Worm (Caenorhabditis elegans) whole organism, L2 larva: ENCODE data around the gene arrd-3.

ENCODE experiments used
- F13H6.1 ChIP-seq: sonication (generic microtip); optimal IDR thresholded peaks from 2 replicates; lab custom pipeline; 2016; ENCODE audit warnings: missing genetic modification characterization, missing compliant biosample characterization
- R02D3.7 ChIP-seq: fragments of 150-350 bp; optimal IDR thresholded peaks from 2 replicates; lab custom pipeline; 2014; ENCODE audit warnings: missing biosample characterization, missing genetic modification characterization
- alr-1 ChIP-seq: fragments of 150-350 bp; optimal IDR thresholded peaks from 2 replicates; lab custom pipeline; 2014; ENCODE audit warnings: missing biosample characterization, missing genetic modification characterization
- blmp-1 ChIP-seq: sonication (generic microtip); optimal IDR thresholded peaks from 2 replicates; lab custom pipeline; 2017; ENCODE audit warnings: missing genetic modification characterization, mild to moderate bottlenecking, missing compliant biosample characterization, antibody characterized with exemption, moderate library complexity; ENCODE audit not compliant: insufficient read depth
- crh-2 ChIP-seq: sonication (generic microtip); optimal IDR thresholded peaks from 2 replicates; lab custom pipeline; 2017; ENCODE audit warnings: missing biosample characterization, missing genetic modification characterization
- egl-27 ChIP-seq: sonication (generic microtip); optimal IDR thresholded peaks from 3 replicates; lab custom pipeline; 2017; ENCODE audit warnings: missing biosample characterization, missing genetic modification reagents, missing genetic modification characterization
- elt-1 ChIP-seq: fragments of 150-350 bp; optimal IDR thresholded peaks from 2 replicates; lab custom pipeline; 2014; ENCODE audit warnings: missing biosample characterization, missing genetic modification characterization
- nhr-11 ChIP-seq: fragments of 150-350 bp; optimal IDR thresholded peaks from 2 replicates; lab custom pipeline; 2014; ENCODE audit warnings: missing biosample characterization, missing genetic modification characterization
- nhr-23 ChIP-seq: fragments of 150-350 bp; optimal IDR thresholded peaks from 2 replicates; lab custom pipeline; 2014; ENCODE audit warnings: missing biosample characterization, missing genetic modification reagents, missing genetic modification characterization
- nhr-237 ChIP-seq: fragments of 150-350 bp; optimal IDR thresholded peaks from 2 replicates; lab custom pipeline; 2014; ENCODE audit warnings: missing biosample characterization, missing genetic modification characterization
- skn-1 ChIP-seq: sonication (generic microtip); optimal IDR thresholded peaks from 2 replicates; lab custom pipeline; 2017; ENCODE audit warnings: missing biosample characterization, missing genetic modification characterization

- TF ChIP-seq egl-27 (no peak), elt-1 (tag; lab: Kevin White, UChicago) (no peak), nhr-23 (tag; lab: Kevin White, UChicago) (no peak), nhr-11 (no peak), skn-1 (tag; lab: Kevin White, UChicago) (no peak), F13H6.1 (tag; lab: Kevin White, UChicago) (no peak), crh-2 (tag; lab: Kevin White, UChicago) (no peak), nhr-237 (no peak), blmp-1 (no peak), alr-1 (tag; lab: Kevin White, UChicago) (no peak), R02D3.7 (tag; lab: Kevin White, UChicago) (no peak)
These were observed 25.9 kb downstream of the arrd-3 start, which contains the start of gene chil-13 for ce11 chrII:9438227-9438626.
